Worm (Caenorhabditis elegans): Measurements from ENCODE around the gene F31F4.17.

- TF ChIP-seq mep-1 (tag; optimal IDR thresholded peaks at IDR 0.05): no peak
- no peak for TF ChIP-seq nhr-11 (tag; optimal IDR thresholded peaks at IDR 0.05)
- TF ChIP-seq nhr-10 (tag; optimal IDR thresholded peaks at IDR 0.05): no peak
- TF ChIP-seq egl-43 (GFP tag; IDR thresholded peaks at IDR 0.05): no peak
- TF ChIP-seq F26F4.8 (GFP tag; conservative IDR thresholded peaks at IDR 0.05): no peak
- TF ChIP-seq lin-15B (tag; optimal IDR thresholded peaks at IDR 0.05): no peak
- no peak for TF ChIP-seq aly-2 (tag; optimal IDR thresholded peaks at IDR 0.05)
- TF ChIP-seq mes-2 (tag; optimal IDR thresholded peaks at IDR 0.05; ENCODE audit: poor library complexity, severe bottlenecking): no peak
- TF ChIP-seq mdl-1 (tag; optimal IDR thresholded peaks at IDR 0.05): no peak
- TF ChIP-seq ceh-82 (tag; optimal IDR thresholded peaks at IDR 0.05): no peak
- no peak for TF ChIP-seq snpc-4 (tag; optimal IDR thresholded peaks at IDR 0.05)
Observed at ce11 chrV:620987-621386, 39.1 kb downstream of the F31F4.17 start.

All from whole organism, L4 larva.